Fruit fly (Drosophila melanogaster) whole organism, embryonic: Measurements from ENCODE around the gene Ciz1.
A peak's percentile ranks its signal among the peaks of the same experiment; 100 is the strongest.

ENCODE experiments used
- Adf1 ChIP-seq: fragments of 200-800 bp; sonication (Bioruptor generic); IDR thresholded peaks from 2 replicates; pipeline ENCODE4 v1.3.6; 2022; ENCODE audit warnings: missing biosample characterization, missing genetic modification characterization
- Asciz ChIP-seq: fragments of 200-800 bp; sonication (Bioruptor generic); optimal IDR thresholded peaks from 2 replicates; lab custom pipeline; 2017; ENCODE audit warnings: missing biosample characterization, mild to moderate bottlenecking, missing genetic modification characterization, missing genetic modification reagents
- C15 ChIP-seq: fragments of 200-800 bp; sonication (Bioruptor generic); IDR thresholded peaks from 3 replicates; pipeline ENCODE4 v1.3.6; 2022; ENCODE audit warnings: missing biosample characterization, missing genetic modification characterization
- CG11456 ChIP-seq: fragments of 200-800 bp; sonication (Bioruptor generic); IDR thresholded peaks from 3 replicates; pipeline ENCODE4 v1.3.6; 2022; ENCODE audit warnings: missing biosample characterization, missing genetic modification characterization
- CG12071 ChIP-seq: fragments of 200-800 bp; sonication (Bioruptor generic); optimal IDR thresholded peaks from 3 replicates; lab custom pipeline; 2018; ENCODE audit warnings: missing biosample characterization, mild to moderate bottlenecking, missing genetic modification characterization
- CG12659 ChIP-seq: fragments of 200-800 bp; sonication (Bioruptor generic); optimal IDR thresholded peaks from 3 replicates; lab custom pipeline; 2017; ENCODE audit warnings: mild to moderate bottlenecking, missing biosample characterization, missing genetic modification reagents, missing genetic modification characterization
- CG14441 ChIP-seq: fragments of 200-800 bp; sonication (Bioruptor generic); IDR thresholded peaks from 2 replicates; pipeline ENCODE4 v1.3.6; 2022; ENCODE audit warnings: missing biosample characterization, missing genetic modification characterization
- CG15514 ChIP-seq: fragments of 200-800 bp; sonication (Bioruptor generic); optimal IDR thresholded peaks from 3 replicates; lab custom pipeline; 2017; ENCODE audit warnings: missing biosample characterization, missing genetic modification characterization, mild to moderate bottlenecking, moderate library complexity, missing genetic modification reagents
- CG17385 ChIP-seq: fragments of 200-800 bp; sonication (Bioruptor generic); optimal IDR thresholded peaks from 3 replicates; lab custom pipeline; 2018; ENCODE audit warnings: missing biosample characterization, mild to moderate bottlenecking, missing genetic modification characterization
- CG17568 ChIP-seq: fragments of 200-800 bp; sonication (Bioruptor generic); optimal IDR thresholded peaks from 2 replicates; lab custom pipeline; 2018; ENCODE audit warnings: missing biosample characterization, mild to moderate bottlenecking, missing genetic modification characterization, moderate library complexity
- CG30020 ChIP-seq: fragments of 200-800 bp; optimal IDR thresholded peaks from 2 replicates; lab custom pipeline; 2019; ENCODE audit warnings: missing biosample characterization, mild to moderate bottlenecking, missing genetic modification characterization, moderate library complexity
- CG31388 ChIP-seq: fragments of 200-800 bp; sonication (Bioruptor generic); optimal IDR thresholded peaks from 2 replicates; lab custom pipeline; 2016; ENCODE audit warnings: missing biosample characterization, missing genetic modification characterization
- CG31441 ChIP-seq: fragments of 200-800 bp; sonication (Bioruptor generic); IDR thresholded peaks from 2 replicates; pipeline ENCODE4 v1.3.6; 2022; ENCODE audit warnings: missing biosample characterization, missing genetic modification characterization
- CG3407 ChIP-seq: fragments of 200-800 bp; sonication (Bioruptor generic); optimal IDR thresholded peaks from 2 replicates; lab custom pipeline; 2018; ENCODE audit warnings: missing biosample characterization, mild to moderate bottlenecking, missing genetic modification characterization
- CG4707 ChIP-seq: fragments of 200-800 bp; sonication (Bioruptor generic); optimal IDR thresholded peaks from 2 replicates; lab custom pipeline; 2018; ENCODE audit warnings: missing biosample characterization, mild to moderate bottlenecking, missing genetic modification characterization, moderate library complexity
- CG4854 ChIP-seq: fragments of 200-800 bp; sonication (Bioruptor generic); optimal IDR thresholded peaks from 2 replicates; lab custom pipeline; 2016; ENCODE audit warnings: missing biosample characterization, missing genetic modification characterization, inconsistent platforms
- CG5180 ChIP-seq: fragments of 200-800 bp; sonication (Bioruptor generic); optimal IDR thresholded peaks from 3 replicates; lab custom pipeline; 2017; ENCODE audit warnings: missing biosample characterization, missing genetic modification characterization, mild to moderate bottlenecking, moderate library complexity, missing genetic modification reagents
- CG7745 ChIP-seq: fragments of 200-800 bp; sonication (Bioruptor generic); optimal IDR thresholded peaks from 2 replicates; lab custom pipeline; 2018; ENCODE audit warnings: missing biosample characterization, mild to moderate bottlenecking, missing genetic modification characterization, moderate library complexity
- CG8290 ChIP-seq, 3 experiments: fragments of 200-800 bp; sonication (Bioruptor generic); optimal IDR thresholded peaks; 2 replicates each; lab custom pipeline; 2016 to 2019; ENCODE audit warnings: missing biosample characterization in 3 of 3, missing genetic modification characterization in 3 of 3, mild to moderate bottlenecking in 2 of 3, moderate library complexity in 1 of 3
- CrebB ChIP-seq: fragments of 200-800 bp; sonication (Bioruptor generic); optimal IDR thresholded peaks from 3 replicates; lab custom pipeline; 2018; ENCODE audit warnings: missing biosample characterization, mild to moderate bottlenecking, missing genetic modification characterization
- Dek ChIP-seq: fragments of 200-800 bp; sonication (Bioruptor generic); optimal IDR thresholded peaks from 3 replicates; lab custom pipeline; 2019; ENCODE audit warnings: missing biosample characterization, mild to moderate bottlenecking, missing genetic modification characterization, moderate library complexity
- HLH54F ChIP-seq: fragments of 200-800 bp; sonication (Bioruptor generic); optimal IDR thresholded peaks from 3 replicates; lab custom pipeline; 2016; ENCODE audit warnings: missing biosample characterization, missing genetic modification characterization
- Hr39 ChIP-seq: fragments of >200 bp; optimal IDR thresholded peaks from 2 replicates; lab custom pipeline; 2017
- Hsf ChIP-seq: fragments of 200-800 bp; sonication (Bioruptor generic); optimal IDR thresholded peaks from 3 replicates; lab custom pipeline; 2016; ENCODE audit warnings: missing biosample characterization, missing genetic modification characterization
- Meics ChIP-seq: fragments of 200-800 bp; sonication (Bioruptor generic); optimal IDR thresholded peaks from 2 replicates; lab custom pipeline; 2017; ENCODE audit warnings: missing biosample characterization, mild to moderate bottlenecking, missing genetic modification characterization
- Ptx1 ChIP-seq: fragments of 200-800 bp; sonication (Bioruptor generic); IDR thresholded peaks from 2 replicates; pipeline ENCODE4 v1.3.6; 2022; ENCODE audit warnings: missing biosample characterization, missing genetic modification characterization
- Ravus ChIP-seq: fragments of 200-800 bp; sonication (Bioruptor generic); IDR thresholded peaks from 2 replicates; pipeline ENCODE4 v1.3.6; 2022; ENCODE audit warnings: missing biosample characterization, missing genetic modification characterization
- Rfx ChIP-seq: fragments of 200-800 bp; sonication (Bioruptor generic); IDR thresholded peaks from 2 replicates; pipeline ENCODE4 v1.3.6; 2022; ENCODE audit warnings: missing biosample characterization, missing genetic modification characterization
- Side ChIP-seq: fragments of 200-800 bp; sonication (Bioruptor generic); optimal IDR thresholded peaks from 2 replicates; lab custom pipeline; 2016; ENCODE audit warnings: missing biosample characterization, missing genetic modification characterization
- Sox100B ChIP-seq: fragments of 200-800 bp; sonication (Bioruptor generic); optimal IDR thresholded peaks from 3 replicates; lab custom pipeline; 2018; ENCODE audit warnings: missing biosample characterization, mild to moderate bottlenecking, missing genetic modification characterization
- Xrp1 ChIP-seq: fragments of 200-800 bp; sonication (Bioruptor generic); IDR thresholded peaks from 2 replicates; pipeline ENCODE4 v1.3.6; 2022; ENCODE audit warnings: missing biosample characterization, missing genetic modification characterization
- amos ChIP-seq: fragments of 200-800 bp; sonication (Bioruptor generic); IDR thresholded peaks from 2 replicates; pipeline ENCODE4 v1.3.6; 2022; ENCODE audit warnings: missing biosample characterization, missing genetic modification characterization; ENCODE audit not compliant: partially characterized antibody
- bab2 ChIP-seq: fragments of 200-800 bp; sonication (Bioruptor generic); optimal IDR thresholded peaks from 2 replicates; lab custom pipeline; 2016; ENCODE audit warnings: missing biosample characterization, missing genetic modification characterization
- bigmax ChIP-seq: fragments of 200-800 bp; sonication (Bioruptor generic); optimal IDR thresholded peaks from 2 replicates; lab custom pipeline; 2018; ENCODE audit warnings: missing biosample characterization, mild to moderate bottlenecking, missing genetic modification characterization
- bsh ChIP-seq, 2 experiments: fragments of 200-800 bp; sonication (Bioruptor generic); optimal IDR thresholded peaks; 2 replicates each; lab custom pipeline; 2017 to 2018; ENCODE audit warnings: mild to moderate bottlenecking in 2 of 2, missing biosample characterization in 2 of 2, missing genetic modification characterization in 2 of 2, moderate library complexity in 1 of 2
- chinmo ChIP-seq: fragments of 200-800 bp; sonication (Bioruptor generic); IDR thresholded peaks from 4 replicates; pipeline ENCODE4 v1.3.6; 2022; ENCODE audit warnings: missing biosample characterization, missing genetic modification characterization; ENCODE audit not compliant: partially characterized antibody
- dati ChIP-seq: fragments of 200-800 bp; sonication (Bioruptor generic); IDR thresholded peaks from 2 replicates; pipeline ENCODE4 v1.3.6; 2022; ENCODE audit warnings: missing biosample characterization, missing genetic modification characterization
- fd64A ChIP-seq: fragments of 200-800 bp; sonication (Bioruptor generic); optimal IDR thresholded peaks from 3 replicates; lab custom pipeline; 2018; ENCODE audit warnings: missing biosample characterization, mild to moderate bottlenecking, missing genetic modification characterization
- gt ChIP-seq: fragments of 200-800 bp; sonication (Bioruptor generic); IDR thresholded peaks from 2 replicates; pipeline ENCODE4 v1.3.6; 2022; ENCODE audit warnings: missing biosample characterization, missing genetic modification characterization
- insv ChIP-seq, 2 experiments: fragments of 200-800 bp; sonication (Bioruptor generic); optimal IDR thresholded peaks; 3 replicates each; lab custom pipeline; 2016 to 2018; ENCODE audit warnings: missing biosample characterization in 2 of 2, missing genetic modification characterization in 2 of 2
- luna ChIP-seq: fragments of 200-800 bp; sonication (Bioruptor generic); optimal IDR thresholded peaks from 2 replicates; lab custom pipeline; 2016; ENCODE audit warnings: missing biosample characterization, missing genetic modification characterization
- nerfin-1 ChIP-seq: fragments of 200-800 bp; sonication (Bioruptor generic); optimal IDR thresholded peaks from 3 replicates; lab custom pipeline; 2019; ENCODE audit warnings: missing biosample characterization, mild to moderate bottlenecking, missing genetic modification characterization, moderate library complexity
- odd ChIP-seq: fragments of 200-800 bp; sonication (Bioruptor generic); optimal IDR thresholded peaks from 2 replicates; lab custom pipeline; 2017; ENCODE audit warnings: missing biosample characterization, mild to moderate bottlenecking, missing genetic modification characterization
- prd ChIP-seq, 3 experiments: fragments of >200 bp in 2 of 3; fragments of 200-800 bp in 1 of 3; sonication (Bioruptor generic) in 1 of 3; optimal IDR thresholded peaks in 2 of 3; IDR thresholded peaks in 1 of 3; 2 replicates in 2 of 3; 3 replicates in 1 of 3; pipeline versions ENCODE4 v1.3.6 to Lab custom; 2017 to 2022; ENCODE audit warnings: missing biosample characterization in 1 of 3, missing genetic modification characterization in 1 of 3
- sens ChIP-seq: fragments of 200-800 bp; sonication (Bioruptor generic); peaks from one replicate; lab custom pipeline; 2016; ENCODE audit warnings: missing biosample characterization, missing genetic modification characterization
- seq ChIP-seq: fragments of 200-800 bp; sonication (Bioruptor generic); IDR thresholded peaks from 2 replicates; pipeline ENCODE4 v1.3.6; 2022; ENCODE audit warnings: missing biosample characterization, missing genetic modification characterization
- slou ChIP-seq: fragments of 200-800 bp; sonication (Bioruptor generic); optimal IDR thresholded peaks from 3 replicates; lab custom pipeline; 2016; ENCODE audit warnings: missing biosample characterization, missing genetic modification characterization
- ssp ChIP-seq: fragments of 200-800 bp; sonication (Bioruptor generic); IDR thresholded peaks from 2 replicates; pipeline ENCODE4 v1.3.6; 2022; ENCODE audit warnings: missing biosample characterization, missing genetic modification characterization
- stwl ChIP-seq: fragments of 200-800 bp; sonication (Bioruptor generic); optimal IDR thresholded peaks from 3 replicates; lab custom pipeline; 2018; ENCODE audit warnings: missing biosample characterization, mild to moderate bottlenecking, missing genetic modification characterization, moderate library complexity
- wor ChIP-seq: fragments of 200-800 bp; sonication (Bioruptor generic); IDR thresholded peaks from 2 replicates; pipeline ENCODE4 v1.3.6; 2022; ENCODE audit warnings: missing biosample characterization, missing genetic modification characterization
- zfh1 ChIP-seq: fragments of 200-800 bp; sonication (Bioruptor generic); IDR thresholded peaks from 3 replicates; pipeline ENCODE4 v1.3.6; 2022; ENCODE audit warnings: missing biosample characterization, missing genetic modification characterization

The Ciz1 gene

dm6 chr3L:9898355-9898754, 33.9 kb downstream of the Ciz1 start, which contains the start of the genes CG6707 and CG46387 (continued):
- TF ChIP-seq CG15514 (GFP tag; lab: Kevin White, UChicago) (peak; percentile 99), CG14441 (0 out of 2 replicates have a peak, but pooled peaks have one; percentile 17), wor (no peak), CG12071 (GFP tag; lab: Kevin White, UChicago) (no peak), CG11456 (GFP tag; lab: Robert Waterston, UW) (no peak), sens (GFP tag; lab: Kevin White, UChicago) (peak; percentile 23), dati (GFP tag; lab: Robert Waterston, UW) (no peak), nerfin-1 (no peak), luna (GFP tag; lab: Kevin White, UChicago) (no peak), zfh1 (GFP tag; lab: Robert Waterston, UW) (0 out of 3 replicates have a peak, but pooled peaks have one; percentile 36), stwl (tag; lab: Kevin White, UChicago) (peak; percentile 76), Hr39 (lab: Kevin White, UChicago) (no peak), seq (GFP tag; lab: Robert Waterston, UW) (no peak), bsh (GFP tag; optimal IDR thresholded peaks at IDR 0.05; lab: Kevin White, UChicago) (no peak), CG4854 (GFP tag; lab: Kevin White, UChicago) (no peak), CG17568 (GFP tag; lab: Kevin White, UChicago) (no peak), ssp (GFP tag; lab: Robert Waterston, UW) (no peak), Rfx (GFP tag; lab: Robert Waterston, UW) (peak; percentile 44), CG3407 (no peak), Ptx1 (GFP tag; lab: Robert Waterston, UW) (peak; percentile 35; the same call in 1 of the 2 replicates), Asciz (GFP tag; lab: Kevin White, UChicago) (no peak), amos (GFP tag; lab: Robert Waterston, UW) (peak; percentile 59), C15 (GFP tag; lab: Robert Waterston, UW) (no peak), CG7745 (no peak), Hsf (GFP tag; lab: Kevin White, UChicago) (peak; percentile 12), CG17385 (GFP tag; lab: Kevin White, UChicago) (no peak), CG12659 (GFP tag; lab: Kevin White, UChicago) (peak; percentile 64), fd64A (no peak), Adf1 (GFP tag; lab: Robert Waterston, UW) (no peak), CG31441 (GFP tag; lab: Robert Waterston, UW) (no peak), slou (GFP tag; lab: Kevin White, UChicago) (no peak), CG4707 (GFP tag; lab: Kevin White, UChicago) (no peak), Ravus (GFP tag; lab: Robert Waterston, UW) (no peak), prd (optimal IDR thresholded peaks at IDR 0.05; lab: Kevin White, UChicago) (no peak), prd (GFP tag; IDR thresholded peaks at IDR 0.05; lab: Robert Waterston, UW) (peak; percentile 48; the same call in 1 of the 3 replicates), Side (no peak), insv (GFP tag; optimal IDR thresholded peaks at IDR 0.05; lab: Kevin White, UChicago) (no peak), Sox100B (GFP tag; lab: Kevin White, UChicago) (no peak), CG31388 (GFP tag; lab: Kevin White, UChicago) (no peak), gt (GFP tag; lab: Robert Waterston, UW) (no peak), CG5180 (GFP tag; lab: Kevin White, UChicago) (no peak), Xrp1 (GFP tag; lab: Robert Waterston, UW) (no peak), CG30020 (tag; lab: Kevin White, UChicago) (peak; percentile 21), CG8290 (GFP tag; optimal IDR thresholded peaks at IDR 0.05; lab: Kevin White, UChicago) (no peak), CG8290 (tag; optimal IDR thresholded peaks at IDR 0.05; lab: Kevin White, UChicago) (peak in 1 of 2 experiments; percentile 65), chinmo (GFP tag; lab: Robert Waterston, UW) (0 out of 4 replicates have a peak, but pooled peaks have one; percentile 74), HLH54F (GFP tag; lab: Kevin White, UChicago) (no peak), Dek (tag; lab: Kevin White, UChicago) (no peak), bab2 (no peak), Meics (no peak), bigmax (no peak), CrebB (tag; lab: Kevin White, UChicago) (no peak), odd (GFP tag; lab: Kevin White, UChicago) (no peak)
